Worm (Caenorhabditis elegans) whole organism, L4/young adult: ENCODE measurements around the gene Y62E10A.19.

Experiments used
- W03F9.2 ChIP-seq: fragments of 150-350 bp; optimal IDR thresholded peaks from 2 replicates; lab custom pipeline; 2014; ENCODE audit warnings: missing biosample characterization, missing genetic modification characterization
- him-1 ChIP-seq: sonication (generic microtip); optimal IDR thresholded peaks from 2 replicates; lab custom pipeline; 2016; ENCODE audit warnings: missing genotype, missing genetic modification reagents, missing genetic modification characterization, missing compliant biosample characterization

DNA sequence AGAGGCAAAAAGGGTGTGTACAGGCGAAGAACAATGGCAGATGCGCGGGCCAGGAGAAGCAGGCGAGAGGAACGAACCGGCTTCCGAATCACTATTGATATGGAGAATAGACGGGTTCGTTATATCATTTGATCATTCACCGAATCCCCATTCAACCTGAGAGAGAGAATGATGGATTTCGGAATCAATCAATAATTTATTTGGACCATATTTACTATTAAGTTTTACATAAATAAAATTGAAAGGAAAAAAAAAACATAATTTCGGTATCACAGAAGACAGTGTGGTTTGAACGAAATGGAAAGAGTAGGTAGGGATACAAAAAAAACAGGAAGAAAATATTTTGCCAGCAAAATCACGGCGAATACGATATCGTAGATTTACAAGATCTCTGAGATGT lies 37.2 kb upstream of the Y62E10A.19 start, which contains the start of gene mam-3:
- no peak for TF ChIP-seq him-1 (tag; lab: Kevin White, UChicago)
- TF ChIP-seq W03F9.2 (tag; lab: Kevin White, UChicago) = no peak
